Fruit fly (Drosophila melanogaster): ENCODE results near the gene Ir7f.

DNA sequence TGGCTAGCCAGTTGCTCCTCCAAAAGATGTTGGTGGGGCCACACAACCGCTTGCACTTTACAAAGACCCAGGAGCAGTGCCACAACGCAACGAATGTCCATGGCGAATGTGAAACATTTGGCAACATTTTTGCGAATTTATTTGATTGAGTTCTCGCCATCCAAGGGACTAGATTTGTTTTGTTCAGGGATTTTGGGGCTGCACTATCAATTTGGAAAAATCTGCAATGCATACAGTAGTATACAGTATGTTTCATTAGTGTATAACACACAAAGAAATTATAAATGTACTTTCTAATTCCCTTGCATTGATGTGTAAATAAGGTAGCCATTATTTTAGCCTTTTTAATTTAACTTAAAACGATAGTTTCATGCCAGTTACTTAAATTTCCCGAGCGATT is 5.1 kb downstream of the Ir7f start, which contains the start of gene Ir7d:
- TF ChIP-seq CG7101 (tag; optimal IDR thresholded peaks at IDR 0.05), result no peak
- TF ChIP-seq Hr96 (GFP tag; optimal IDR thresholded peaks at IDR 0.05), result no peak
- no peak for TF ChIP-seq bab1 (GFP tag; optimal IDR thresholded peaks at IDR 0.05)
- TF ChIP-seq ovo (GFP tag; optimal IDR thresholded peaks at IDR 0.05), result no peak
- TF ChIP-seq kay (GFP tag; ENCODE audit: borderline replicate concordance), result no peak
- TF ChIP-seq Crg-1 (GFP tag; optimal IDR thresholded peaks at IDR 0.05), result no peak
- no peak for TF ChIP-seq pad (GFP tag; optimal IDR thresholded peaks at IDR 0.05)
- no peak for TF ChIP-seq CG5204 (GFP tag; optimal IDR thresholded peaks at IDR 0.05)
- TF ChIP-seq Mnt (GFP tag; optimal IDR thresholded peaks at IDR 0.05), result no peak
- TF ChIP-seq toe (GFP tag; optimal IDR thresholded peaks at IDR 0.05), result no peak
